Worm (Caenorhabditis elegans) whole organism, L4 larva: ENCODE measurements around the gene F11D5.1.

ENCODE experiments used
- aha-1 ChIP-seq: fragments of 150-350 bp; peaks from one replicate; lab custom pipeline; 2014; ENCODE audit warnings: missing biosample characterization, missing genetic modification characterization
- unc-130 ChIP-seq: sonication (generic microtip); optimal IDR thresholded peaks from 2 replicates; lab custom pipeline; 2016; ENCODE audit warnings: missing genetic modification reagents, missing genetic modification characterization, missing compliant biosample characterization

The F11D5.1 gene

DNA sequence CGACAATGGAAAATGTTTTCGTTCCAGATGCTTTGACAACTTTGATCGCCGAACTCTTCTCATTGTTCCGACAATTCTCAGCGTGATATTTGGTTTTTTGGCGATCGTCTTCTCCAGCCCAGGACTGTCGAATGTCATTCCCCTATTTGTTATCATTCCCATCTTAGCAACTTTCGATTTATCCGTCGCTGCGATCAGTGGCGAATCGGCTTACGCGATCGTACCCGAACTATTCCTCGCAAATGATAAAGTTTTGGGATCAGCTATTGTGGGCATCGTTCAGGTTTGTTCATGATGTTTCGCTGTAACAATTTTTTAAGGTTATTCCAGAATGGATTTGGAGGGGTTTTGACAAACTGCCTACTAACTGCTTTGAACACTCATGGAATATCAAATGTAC lies 63.8 kb downstream of the F11D5.1 start:
- TF ChIP-seq aha-1 (peak; percentile 29), unc-130 (no peak)
- TF ChIP-seq, all 104 proteins: peak for 1
